Fruit fly (Drosophila melanogaster): ENCODE data around the gene CG1910.

Gene CG1910

dm6 chr3R:31725486-31726227 is 21.8 kb upstream of the CG1910 start (continued):
- peak; percentile 79 for TF ChIP-seq svp (GFP tag)
- peak; percentile 68; the same call in 2 of the 3 replicates for TF ChIP-seq CG6163 (GFP tag; IDR thresholded peaks at IDR 0.05)
- peak; percentile 1 for TF ChIP-seq esn (GFP tag; optimal IDR thresholded peaks at IDR 0.05)
- no peak for TF ChIP-seq Gug (GFP tag; IDR thresholded peaks at IDR 0.05)
- no peak for TF ChIP-seq Sox102F (GFP tag; optimal IDR thresholded peaks at IDR 0.05)
- peak; percentile 2 for TF ChIP-seq fd59A (GFP tag; optimal IDR thresholded peaks at IDR 0.05)
- no peak for TF ChIP-seq acj6 (GFP tag; optimal IDR thresholded peaks at IDR 0.05)
- TF ChIP-seq net (GFP tag; optimal IDR thresholded peaks at IDR 0.05) = no peak
- no peak for TF ChIP-seq fd85E (GFP tag; optimal IDR thresholded peaks at IDR 0.05)
- peak; percentile 44 for TF ChIP-seq Eip78C (GFP tag)
- TF ChIP-seq salr (GFP tag; optimal IDR thresholded peaks at IDR 0.05) = peak in 1 of 2 experiments; percentile 40
- no peak for TF ChIP-seq Hr39 (GFP tag; optimal IDR thresholded peaks at IDR 0.05)
- TF ChIP-seq Eip93F (GFP tag; optimal IDR thresholded peaks at IDR 0.05) = no peak
- no peak for TF ChIP-seq Hr38 (GFP tag; optimal IDR thresholded peaks at IDR 0.05)
- TF ChIP-seq ss (GFP tag; optimal IDR thresholded peaks at IDR 0.05) = peak; percentile 85 to 89
- TF ChIP-seq CG31627 (GFP tag; optimal IDR thresholded peaks at IDR 0.05) = no peak
- TF ChIP-seq Ets96B (tag; optimal IDR thresholded peaks at IDR 0.05) = no peak
- TF ChIP-seq CG34406 (GFP tag; optimal IDR thresholded peaks at IDR 0.05) = no peak
- TF ChIP-seq Smox (GFP tag; optimal IDR thresholded peaks at IDR 0.05) = no peak
- TF ChIP-seq Met (GFP tag; optimal IDR thresholded peaks at IDR 0.05) = no peak

dm6 chr3R:31726286-31726685 is 21.2 kb upstream of the CG1910 start:
- TF ChIP-seq dsx (GFP tag; optimal IDR thresholded peaks at IDR 0.05; ENCODE audit: poor library complexity, severe bottlenecking) (no peak), Blimp-1 (GFP tag; optimal IDR thresholded peaks at IDR 0.05) (no peak), esn (GFP tag; optimal IDR thresholded peaks at IDR 0.05) (no peak), CG31627 (GFP tag; optimal IDR thresholded peaks at IDR 0.05) (no peak), Sox15 (GFP tag; optimal IDR thresholded peaks at IDR 0.05) (no peak), CG34406 (GFP tag; optimal IDR thresholded peaks at IDR 0.05) (no peak), CG8319 (GFP tag; optimal IDR thresholded peaks at IDR 0.05) (no peak), Eip75B (GFP tag; optimal IDR thresholded peaks at IDR 0.05) (no peak), ss (GFP tag; optimal IDR thresholded peaks at IDR 0.05) (no peak), CG8632 (GFP tag; optimal IDR thresholded peaks at IDR 0.05) (no peak), Ets21C (GFP tag; optimal IDR thresholded peaks at IDR 0.05) (no peak), CG6854 (GFP tag; optimal IDR thresholded peaks at IDR 0.05) (no peak), spab (GFP tag; optimal IDR thresholded peaks at IDR 0.05) (no peak), achi (GFP tag; optimal IDR thresholded peaks at IDR 0.05) (no peak), cyc (GFP tag; optimal IDR thresholded peaks at IDR 0.05) (no peak), CG10631 (GFP tag; optimal IDR thresholded peaks at IDR 0.05) (no peak)

dm6 chr3R:31727773-31728172 is 19.7 kb upstream of the CG1910 start:
- TF ChIP-seq fkh (GFP tag; optimal IDR thresholded peaks at IDR 0.05) (no peak), CG32006 (GFP tag; optimal IDR thresholded peaks at IDR 0.05) (no peak), salr (GFP tag; optimal IDR thresholded peaks at IDR 0.05) (no peak)

dm6 chr3R:31736776-31737175 is 10.7 kb upstream of the CG1910 start, which contains the start of the genes CstF50 and CG11563:
CstF50 (minus strand) TSS chr3R:31736963.
CG11563 (plus strand) TSS chr3R:31737035.
- TF ChIP-seq CG1621 (tag; optimal IDR thresholded peaks at IDR 0.05) (peak; percentile 68), CG11762 (GFP tag; optimal IDR thresholded peaks at IDR 0.05; ENCODE audit: insufficient read depth) (no peak), cyc (GFP tag; optimal IDR thresholded peaks at IDR 0.05) (no peak), esn (GFP tag; optimal IDR thresholded peaks at IDR 0.05) (no peak)

Measured in whole organism, prepupa.